Worm (Caenorhabditis elegans) whole organism, L3 larva: ENCODE measurements around the gene F19G12.4.

Experiments used
- R02D3.7 ChIP-seq: fragments of 150-350 bp; optimal IDR thresholded peaks from 2 replicates; lab custom pipeline; 2014; ENCODE audit warnings: missing biosample characterization, missing genetic modification characterization
- aly-2 ChIP-seq: fragments of 150-350 bp; optimal IDR thresholded peaks from 2 replicates; lab custom pipeline; 2014; ENCODE audit warnings: missing biosample characterization, missing genetic modification characterization
- ama-1 ChIP-seq: fragments of 150-350 bp; optimal IDR thresholded peaks from 2 replicates; lab custom pipeline; 2018
- fkh-10 ChIP-seq: sonication (generic microtip); optimal IDR thresholded peaks from 2 replicates; lab custom pipeline; 2017; ENCODE audit warnings: missing biosample characterization, missing genetic modification reagents, missing genetic modification characterization
- mdl-1 ChIP-seq: fragments of 150-350 bp; optimal IDR thresholded peaks from 2 replicates; lab custom pipeline; 2014; ENCODE audit warnings: missing biosample characterization, missing genetic modification characterization
- nfya-1 ChIP-seq: sonication (generic microtip); optimal IDR thresholded peaks from 2 replicates; lab custom pipeline; 2017; ENCODE audit warnings: missing genetic modification characterization, mild to moderate bottlenecking, missing compliant biosample characterization, antibody characterized with exemption, moderate library complexity; ENCODE audit not compliant: insufficient read depth
- nhr-23 ChIP-seq: fragments of 150-350 bp; optimal IDR thresholded peaks from 2 replicates; lab custom pipeline; 2014; ENCODE audit warnings: missing biosample characterization, missing genetic modification reagents, missing genetic modification characterization
- nhr-28 ChIP-seq: fragments of 150-350 bp; optimal IDR thresholded peaks from 2 replicates; lab custom pipeline; 2014; ENCODE audit warnings: missing biosample characterization, missing genetic modification characterization
- nhr-76 ChIP-seq: fragments of 150-350 bp; sonication (generic microtip); optimal IDR thresholded peaks from 5 replicates; lab custom pipeline; 2014; ENCODE audit warnings: missing biosample characterization, missing genetic modification characterization
- unc-62 ChIP-seq: fragments of 150-350 bp; sonication (generic microtip); optimal IDR thresholded peaks from 4 replicates; lab custom pipeline; 2014; ENCODE audit warnings: missing biosample characterization, missing genetic modification reagents, missing genetic modification characterization
- zag-1 ChIP-seq: fragments of 150-350 bp; optimal IDR thresholded peaks from 2 replicates; lab custom pipeline; 2014; ENCODE audit warnings: missing biosample characterization, missing genetic modification characterization
- ztf-11 ChIP-seq: fragments of 150-350 bp; optimal IDR thresholded peaks from 2 replicates; lab custom pipeline; 2014; ENCODE audit warnings: missing biosample characterization, missing genetic modification characterization

- TF ChIP-seq nfya-1 (tag; lab: Kevin White, UChicago) (no peak), aly-2 (tag; lab: Kevin White, UChicago) (no peak), ama-1 (lab: Kevin White, UChicago) (no peak), zag-1 (tag; lab: Kevin White, UChicago) (no peak), nhr-28 (tag; lab: Kevin White, UChicago) (no peak), unc-62 (GFP tag; lab: Kevin White, UChicago) (no peak), ztf-11 (tag; lab: Kevin White, UChicago) (no peak), nhr-76 (no peak), nhr-23 (tag; lab: Kevin White, UChicago) (no peak), R02D3.7 (no peak), mdl-1 (tag; lab: Kevin White, UChicago) (no peak), fkh-10 (GFP tag; lab: Kevin White, UChicago) (no peak)
Observed at ce11 chrX:1410552-1410951, 6.6 kb upstream of the F19G12.4 start, which contains the start of gene abu-2.
